Worm (Caenorhabditis elegans): Measurements from ENCODE around the gene C09E8.6.

DNA sequence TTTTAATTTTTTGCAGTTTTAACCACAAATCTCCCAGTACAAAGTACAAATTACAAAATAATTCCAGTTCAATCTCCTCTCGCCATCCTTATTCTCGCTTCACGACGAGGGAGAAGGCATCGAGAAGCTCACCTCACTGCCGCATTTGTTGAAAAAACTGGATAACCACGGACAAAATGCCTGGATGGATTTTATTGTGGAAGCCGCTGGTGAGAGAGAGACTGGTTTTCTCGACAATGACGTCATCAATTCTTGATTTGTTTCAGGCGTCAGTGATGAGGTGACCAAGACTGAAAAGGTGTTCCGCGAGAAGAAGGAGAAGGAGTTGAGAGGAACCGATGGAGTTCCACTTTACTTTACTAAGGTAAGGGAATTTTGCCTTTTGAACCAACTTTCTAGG is 6.8 kb upstream of the C09E8.6 start:
- no peak for TF ChIP-seq ceh-16 (tag; optimal IDR thresholded peaks at IDR 0.05)
- TF ChIP-seq egl-27 (tag; optimal IDR thresholded peaks at IDR 0.05) = no peak
- no peak for TF ChIP-seq lin-39 (tag; optimal IDR thresholded peaks at IDR 0.05)
- TF ChIP-seq ama-1 (optimal IDR thresholded peaks at IDR 0.05) = no peak
- TF ChIP-seq unc-39 (tag; optimal IDR thresholded peaks at IDR 0.05) = no peak
- no peak for TF ChIP-seq dmd-4 (tag; optimal IDR thresholded peaks at IDR 0.05)
- TF ChIP-seq aly-2 (tag; optimal IDR thresholded peaks at IDR 0.05) = no peak
- no peak for TF ChIP-seq nhr-25 (tag; optimal IDR thresholded peaks at IDR 0.05)
- TF ChIP-seq sma-3 (GFP tag; optimal IDR thresholded peaks at IDR 0.05) = no peak
- TF ChIP-seq lin-13 (GFP tag; optimal IDR thresholded peaks at IDR 0.05) = no peak
- TF ChIP-seq sem-4 (tag; optimal IDR thresholded peaks at IDR 0.05) = no peak
- no peak for TF ChIP-seq unc-62 (GFP tag; optimal IDR thresholded peaks at IDR 0.05)
- no peak for TF ChIP-seq ztf-4 (tag; optimal IDR thresholded peaks at IDR 0.05)
